Worm (Caenorhabditis elegans) whole organism, L1 larva: ENCODE measurements around the gene M05D6.2.

ENCODE experiments used
- alr-1 ChIP-seq: fragments of 200-800 bp; sonication (Bioruptor generic); optimal IDR thresholded peaks from 2 replicates; lab custom pipeline; 2018; ENCODE audit warnings: borderline replicate concordance, mild to moderate bottlenecking, missing genetic modification characterization, missing compliant biosample characterization
- ceh-82 ChIP-seq, 3 experiments: fragments of 150-350 bp in 1 of 3; sonication (generic microtip) in 2 of 3; optimal IDR thresholded peaks; 2 replicates each; lab custom pipeline; 2014 to 2017; ENCODE audit warnings: missing biosample characterization in 3 of 3, missing genetic modification characterization in 3 of 3
- ceh-90 ChIP-seq: sonication (generic microtip); optimal IDR thresholded peaks from 2 replicates; lab custom pipeline; 2016; ENCODE audit warnings: missing genetic modification characterization, missing compliant biosample characterization
- lin-13 ChIP-seq: fragments of 150-350 bp; optimal IDR thresholded peaks from 2 replicates; lab custom pipeline; 2014; ENCODE audit warnings: missing biosample characterization, missing genetic modification reagents, missing genetic modification characterization
- lin-15B ChIP-seq: fragments of 150-350 bp; sonication (generic microtip); optimal IDR thresholded peaks from 3 replicates; lab custom pipeline; 2014; ENCODE audit warnings: missing biosample characterization, missing genetic modification characterization
- lin-39 ChIP-seq: fragments of 150-350 bp; optimal IDR thresholded peaks from 2 replicates; lab custom pipeline; 2014; ENCODE audit warnings: missing biosample characterization, missing genetic modification reagents, missing genetic modification characterization
- mep-1 ChIP-seq: fragments of 150-350 bp; optimal IDR thresholded peaks from 2 replicates; lab custom pipeline; 2014; ENCODE audit warnings: missing biosample characterization, missing genetic modification characterization
- nhr-19 ChIP-seq: fragments of 200-800 bp; sonication (Bioruptor generic); conservative IDR thresholded peaks from 2 replicates; pipeline ENCODE4 v1.3.6; 2022; ENCODE audit warnings: missing genetic modification characterization, missing compliant biosample characterization
- nhr-71 ChIP-seq: sonication (generic microtip); optimal IDR thresholded peaks from 2 replicates; lab custom pipeline; 2016; ENCODE audit warnings: mild to moderate bottlenecking, missing genetic modification characterization, moderate library complexity, missing compliant biosample characterization
- nhr-76 ChIP-seq: sonication (generic microtip); optimal IDR thresholded peaks from 2 replicates; lab custom pipeline; 2017; ENCODE audit warnings: missing biosample characterization, missing genetic modification characterization
- pqm-1 ChIP-seq: sonication (generic microtip); optimal IDR thresholded peaks from 3 replicates; lab custom pipeline; 2017; ENCODE audit warnings: missing biosample characterization, missing genetic modification characterization
- unc-62 ChIP-seq: fragments of 150-350 bp; optimal IDR thresholded peaks from 2 replicates; lab custom pipeline; 2014; ENCODE audit warnings: missing biosample characterization, missing genetic modification reagents, missing genetic modification characterization
- zag-1 ChIP-seq: fragments of 150-350 bp; optimal IDR thresholded peaks from 2 replicates; lab custom pipeline; 2014; ENCODE audit warnings: missing biosample characterization, missing genetic modification characterization
- ztf-4 ChIP-seq: fragments of 150-350 bp; optimal IDR thresholded peaks from 2 replicates; lab custom pipeline; 2014; ENCODE audit warnings: missing biosample characterization, missing genetic modification characterization

DNA sequence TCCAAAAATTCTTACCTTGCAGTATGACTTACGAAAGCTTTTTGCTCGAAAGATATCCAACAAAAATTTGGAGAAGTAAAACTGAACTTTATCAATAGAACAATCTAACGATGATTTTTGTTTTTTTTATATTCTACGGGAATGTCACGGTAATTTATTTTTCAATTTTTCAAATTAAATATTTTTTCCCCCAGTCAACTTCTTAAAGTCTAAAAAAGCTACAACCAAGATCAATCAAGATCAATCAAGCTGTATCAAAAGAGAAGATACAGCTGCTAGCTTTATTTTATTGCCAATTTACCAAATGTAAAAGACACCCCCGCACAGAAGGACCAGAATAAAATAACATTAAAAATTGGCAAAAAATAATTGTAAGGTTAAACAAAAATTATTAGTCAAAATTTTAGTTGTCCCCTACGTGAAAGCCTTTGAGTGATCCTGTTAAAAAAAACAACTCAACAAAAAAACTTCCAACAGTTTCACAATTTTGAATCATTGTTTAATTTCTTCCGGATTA lies 7.5 kb downstream of the M05D6.2 start, which contains the start of the genes M05D6.1 and M05D6.3:
- no peak for TF ChIP-seq lin-15B (tag; lab: Kevin White, UChicago)
- TF ChIP-seq ceh-90 (tag; lab: Kevin White, UChicago), result no peak
- TF ChIP-seq nhr-71 (tag; lab: Kevin White, UChicago), result no peak
- no peak for TF ChIP-seq mep-1 (tag; lab: Kevin White, UChicago)
- TF ChIP-seq unc-62, result no peak
- TF ChIP-seq ceh-82 (tag; optimal IDR thresholded peaks at IDR 0.05; lab: Kevin White, UChicago), result no peak
- no peak for TF ChIP-seq nhr-76 (tag; lab: Kevin White, UChicago)
- TF ChIP-seq zag-1 (tag; lab: Kevin White, UChicago), result no peak
- TF ChIP-seq ztf-4 (tag; lab: Kevin White, UChicago), result no peak
- TF ChIP-seq nhr-19, result no peak
- TF ChIP-seq lin-39 (tag; lab: Kevin White, UChicago), result no peak
- no peak for TF ChIP-seq lin-13
- no peak for TF ChIP-seq alr-1
- no peak for TF ChIP-seq pqm-1 (tag; lab: Kevin White, UChicago)
